Fruit fly (Drosophila melanogaster) whole organism, wandering third instar larva: ENCODE results near the gene ZnT63C.

Source experiments
- Abd-B ChIP-seq: fragments of >200 bp; optimal IDR thresholded peaks from 2 replicates; lab custom pipeline; 2017; ENCODE audit warnings: missing biosample characterization, missing genetic modification characterization
- CG32264 ChIP-seq: fragments of 200-800 bp; sonication (Bioruptor generic); optimal IDR thresholded peaks from 2 replicates; lab custom pipeline; 2016; ENCODE audit warnings: missing biosample characterization, missing genetic modification characterization
- CG9705 ChIP-seq: fragments of 200-800 bp; sonication (Bioruptor generic); optimal IDR thresholded peaks from 2 replicates; lab custom pipeline; 2018; ENCODE audit warnings: missing biosample characterization, mild to moderate bottlenecking, missing genetic modification characterization
- CrebA ChIP-seq: fragments of 200-800 bp; sonication (Bioruptor generic); optimal IDR thresholded peaks from 2 replicates; lab custom pipeline; 2016; ENCODE audit warnings: missing biosample characterization, mild to moderate bottlenecking, missing genetic modification characterization, borderline replicate concordance
- Dif ChIP-seq: fragments of 200-275, 200-300 bp; sonication (Bioruptor generic); optimal IDR thresholded peaks from 2 replicates; lab custom pipeline; 2018; ENCODE audit warnings: missing biosample characterization, missing genetic modification characterization; ENCODE audit not compliant: partially characterized antibody
- GATAd ChIP-seq: sonication (Bioruptor generic); optimal IDR thresholded peaks from 2 replicates; lab custom pipeline; 2016; ENCODE audit warnings: missing biosample characterization, missing genetic modification characterization
- HLH106 ChIP-seq: fragments of 200-800 bp; optimal IDR thresholded peaks from 3 replicates; lab custom pipeline; 2019; ENCODE audit warnings: missing biosample characterization, mild to moderate bottlenecking, missing genetic modification characterization, moderate library complexity
- Hnf4 ChIP-seq: fragments of 200-800 bp; sonication (Bioruptor generic); optimal IDR thresholded peaks from 2 replicates; lab custom pipeline; 2016; ENCODE audit warnings: missing biosample characterization, mild to moderate bottlenecking, missing genetic modification characterization
- Hr78 ChIP-seq: fragments of >200 bp; optimal IDR thresholded peaks from 2 replicates; lab custom pipeline; 2017; ENCODE audit warnings: missing biosample characterization, missing genetic modification characterization
- Hr83 ChIP-seq: fragments of 200-300 bp; sonication (Bioruptor generic); optimal IDR thresholded peaks from 2 replicates; lab custom pipeline; 2016; ENCODE audit warnings: missing biosample characterization, mild to moderate bottlenecking, missing genetic modification characterization, moderate library complexity; ENCODE audit not compliant: poor library complexity, severe bottlenecking
- Myc ChIP-seq: fragments of >200 bp; optimal IDR thresholded peaks from 2 replicates; lab custom pipeline; 2017
- N ChIP-seq: fragments of >200 bp; optimal IDR thresholded peaks from 2 replicates; lab custom pipeline; 2018; ENCODE audit warnings: missing biosample characterization, missing external identifiers, missing genetic modification characterization
- Rel ChIP-seq, 2 experiments: fragments of 200-800 bp; sonication (Bioruptor generic) in 1 of 2; optimal IDR thresholded peaks; 2 replicates in 1 of 2; 3 replicates in 1 of 2; lab custom pipeline; 2016 to 2019; ENCODE audit warnings: mild to moderate bottlenecking in 2 of 2, missing biosample characterization in 2 of 2, missing genetic modification characterization in 2 of 2, moderate library complexity in 1 of 2
- Sp1 ChIP-seq: fragments of 200-800 bp; sonication (Bioruptor generic); optimal IDR thresholded peaks from 3 replicates; lab custom pipeline; 2019; ENCODE audit warnings: missing biosample characterization, mild to moderate bottlenecking, missing genetic modification characterization, moderate library complexity
- Vsx2 ChIP-seq: fragments of 200-300, 225-300 bp; sonication (Bioruptor generic); optimal IDR thresholded peaks from 2 replicates; lab custom pipeline; 2018; ENCODE audit warnings: missing biosample characterization, missing genetic modification characterization; ENCODE audit not compliant: partially characterized antibody
- br ChIP-seq: fragments of 200-800 bp; sonication (Bioruptor generic); optimal IDR thresholded peaks from 2 replicates; lab custom pipeline; 2016; ENCODE audit warnings: missing biosample characterization, missing genetic modification characterization
- dl ChIP-seq, 2 experiments: fragments of 175-275, 200-275 bp in 1 of 2; fragments of 200-275 bp in 1 of 2; sonication (Bioruptor generic); optimal IDR thresholded peaks; lab custom pipeline; 2018; ENCODE audit warnings: mild to moderate bottlenecking in 2 of 2, missing biosample characterization in 2 of 2, missing genetic modification characterization in 2 of 2, moderate library complexity in 2 of 2; ENCODE audit not compliant: partially characterized antibody in 2 of 2, insufficient read depth in 1 of 2
- dmrt93B ChIP-seq: fragments of 200-800 bp; sonication (Bioruptor generic); optimal IDR thresholded peaks from 2 replicates; lab custom pipeline; 2018; ENCODE audit warnings: missing biosample characterization, mild to moderate bottlenecking, missing genetic modification characterization
- dsf ChIP-seq: sonication (Bioruptor generic); optimal IDR thresholded peaks from 2 replicates; lab custom pipeline; 2016; ENCODE audit warnings: missing biosample characterization, missing genetic modification characterization, borderline replicate concordance
- foxo ChIP-seq, 2 experiments: fragments of 200-800 bp; sonication (Bioruptor generic); optimal IDR thresholded peaks; 2 replicates in 1 of 2; 3 replicates in 1 of 2; lab custom pipeline; 2016 to 2017; ENCODE audit warnings: missing biosample characterization in 2 of 2, missing genetic modification characterization in 2 of 2
- fru ChIP-seq: fragments of 200-800 bp; sonication (Bioruptor generic); optimal IDR thresholded peaks from 3 replicates; lab custom pipeline; 2016; ENCODE audit warnings: missing biosample characterization, mild to moderate bottlenecking, missing genetic modification characterization
- h ChIP-seq: fragments of 200-800 bp; sonication (Bioruptor generic); optimal IDR thresholded peaks from 3 replicates; lab custom pipeline; 2016; ENCODE audit warnings: missing biosample characterization, mild to moderate bottlenecking, missing genetic modification characterization
- jim ChIP-seq: fragments of 175-275, 200-325 bp; sonication (Bioruptor generic); optimal IDR thresholded peaks from 2 replicates; lab custom pipeline; 2016; ENCODE audit warnings: missing biosample characterization, mild to moderate bottlenecking, missing genetic modification characterization
- pan ChIP-seq: fragments of >200 bp; optimal IDR thresholded peaks from 2 replicates; lab custom pipeline; 2017
- psq ChIP-seq: fragments of 200-800 bp; sonication (Bioruptor generic); optimal IDR thresholded peaks from 3 replicates; lab custom pipeline; 2017; ENCODE audit warnings: missing biosample characterization, mild to moderate bottlenecking, missing genetic modification characterization, moderate library complexity
- rgr ChIP-seq: fragments of 200-800 bp; sonication (Bioruptor generic); optimal IDR thresholded peaks from 3 replicates; lab custom pipeline; 2016; ENCODE audit warnings: missing biosample characterization, mild to moderate bottlenecking, missing genetic modification characterization
- sage ChIP-seq: fragments of 200-800 bp; sonication (Bioruptor generic); optimal IDR thresholded peaks from 2 replicates; lab custom pipeline; 2016; ENCODE audit warnings: missing biosample characterization, mild to moderate bottlenecking, missing genetic modification characterization
- sv ChIP-seq: fragments of 200-800 bp; sonication (Bioruptor generic); optimal IDR thresholded peaks from 3 replicates; lab custom pipeline; 2016; ENCODE audit warnings: missing biosample characterization, missing genetic modification characterization
- woc ChIP-seq: sonication (Bioruptor generic); optimal IDR thresholded peaks from 2 replicates; lab custom pipeline; 2016; ENCODE audit warnings: missing biosample characterization, mild to moderate bottlenecking, missing genetic modification characterization

ZnT63C gene

dm6 chr3L:3329763-3330162 lies 26.3 kb downstream of the ZnT63C start, which contains the start of gene CG14961:
CG14961 (plus strand) TSS chr3L:3330063.
- TF ChIP-seq jim (GFP tag; lab: Kevin White, UChicago) (no peak), N (GFP tag; lab: Kevin White, UChicago) (no peak), Abd-B (no peak), Hr83 (no peak), rgr (GFP tag; lab: Kevin White, UChicago) (no peak), CG32264 (GFP tag; lab: Kevin White, UChicago) (no peak), br (GFP tag; lab: Kevin White, UChicago) (no peak), Sp1 (GFP tag; lab: Kevin White, UChicago) (no peak), Vsx2 (GFP tag; lab: Kevin White, UChicago) (no peak), Myc (lab: Kevin White, UChicago) (no peak)

dm6 chr3L:3334784-3335183 lies 31.3 kb downstream of the ZnT63C start, which contains the start of gene CG14969:
CG14969 (minus strand) TSS chr3L:3334978.
- TF ChIP-seq Myc (lab: Kevin White, UChicago) (no peak), dl (GFP tag; optimal IDR thresholded peaks at IDR 0.05; lab: Kevin White, UChicago; ENCODE audit: insufficient read depth in 1 of 2, partially characterized antibody in 2 of 2) (peak; percentile 57 to 68), Hr83 (peak; percentile 3), GATAd (GFP tag; lab: Kevin White, UChicago) (no peak), foxo (GFP tag; optimal IDR thresholded peaks at IDR 0.05; lab: Kevin White, UChicago) (peak in 1 of 2 experiments; percentile 32), Hr78 (no peak), Abd-B (no peak), psq (GFP tag; lab: Kevin White, UChicago) (no peak), sv (GFP tag; lab: Kevin White, UChicago) (no peak), fru (GFP tag; lab: Kevin White, UChicago) (no peak), Dif (GFP tag; lab: Kevin White, UChicago) (peak; percentile 96), N (GFP tag; lab: Kevin White, UChicago) (no peak), Vsx2 (GFP tag; lab: Kevin White, UChicago) (peak; percentile 99)
- TF ChIP-seq, all 38 proteins: peak for 5

DNA sequence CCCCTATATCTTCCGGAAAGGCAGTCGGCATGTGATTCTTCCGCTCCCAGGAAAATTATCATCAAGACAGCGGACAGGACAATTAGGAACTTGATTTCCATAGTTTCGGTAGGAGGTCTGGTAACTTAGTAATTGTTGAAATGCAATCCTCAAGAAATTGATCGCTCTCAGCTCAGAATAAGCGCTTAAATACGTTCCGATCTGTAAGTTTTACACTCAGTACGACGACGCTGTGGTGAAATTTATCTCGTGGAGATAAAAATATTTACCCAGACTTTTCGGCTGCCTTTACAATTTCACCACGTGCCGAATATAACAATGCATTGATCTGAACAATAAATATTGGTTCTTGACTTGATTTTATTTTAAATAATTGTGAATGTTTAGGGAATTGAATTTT lies 32.2 kb downstream of the ZnT63C start, which contains the start of gene Drsl1:
TSS of gene Drsl1 (minus strand) at position 101 of the 400 bp plus-strand sequence.
- TF ChIP-seq dsf (GFP tag; lab: Kevin White, UChicago) = no peak
- no peak for TF ChIP-seq Rel (GFP tag; optimal IDR thresholded peaks at IDR 0.05; lab: Kevin White, UChicago)
- no peak for TF ChIP-seq Rel (tag; optimal IDR thresholded peaks at IDR 0.05; lab: Kevin White, UChicago)
- no peak for TF ChIP-seq N (GFP tag; lab: Kevin White, UChicago)
- TF ChIP-seq HLH106 (tag; lab: Kevin White, UChicago) = no peak
- no peak for TF ChIP-seq woc
- TF ChIP-seq CG32264 (GFP tag; lab: Kevin White, UChicago) = no peak
- TF ChIP-seq CG9705 = no peak
- TF ChIP-seq foxo (GFP tag; optimal IDR thresholded peaks at IDR 0.05; lab: Kevin White, UChicago) = no peak
- no peak for TF ChIP-seq Hr78
- TF ChIP-seq sage (GFP tag; lab: Kevin White, UChicago) = no peak
- TF ChIP-seq Vsx2 (GFP tag; lab: Kevin White, UChicago) = no peak
- no peak for TF ChIP-seq CrebA (GFP tag; lab: Kevin White, UChicago)

- TF ChIP-seq CrebA (GFP tag; lab: Kevin White, UChicago) (no peak), Hnf4 (GFP tag; lab: Kevin White, UChicago) (peak; percentile 16), foxo (GFP tag; optimal IDR thresholded peaks at IDR 0.05; lab: Kevin White, UChicago) (no peak), jim (GFP tag; lab: Kevin White, UChicago) (peak; percentile 80), CG32264 (GFP tag; lab: Kevin White, UChicago) (no peak), br (GFP tag; lab: Kevin White, UChicago) (no peak), Vsx2 (GFP tag; lab: Kevin White, UChicago) (peak; percentile 52), Sp1 (GFP tag; lab: Kevin White, UChicago) (peak; percentile 47), sv (GFP tag; lab: Kevin White, UChicago) (peak; percentile 19), woc (no peak), h (GFP tag; lab: Kevin White, UChicago) (peak; percentile 13), Myc (lab: Kevin White, UChicago) (no peak), Abd-B (no peak), Dif (GFP tag; lab: Kevin White, UChicago) (peak; percentile 59), pan (no peak), dmrt93B (GFP tag; lab: Kevin White, UChicago) (no peak), rgr (GFP tag; lab: Kevin White, UChicago) (peak; percentile 19), Rel (GFP tag; optimal IDR thresholded peaks at IDR 0.05; lab: Kevin White, UChicago) (no peak), Rel (tag; optimal IDR thresholded peaks at IDR 0.05; lab: Kevin White, UChicago) (peak; percentile 27), psq (GFP tag; lab: Kevin White, UChicago) (no peak), N (GFP tag; lab: Kevin White, UChicago) (no peak), HLH106 (tag; lab: Kevin White, UChicago) (peak; percentile 23), Hr83 (peak; percentile 67)
Measured at dm6 chr3L:3336368-3337164, 33.1 kb downstream of the ZnT63C start, which contains the start of the genes Drsl6 and kst. Drsl6 (minus strand) TSS chr3L:3336418. kst (plus strand) TSS chr3L:3336860.
